Fruit fly (Drosophila melanogaster) Kc167 (cell line): ENCODE data around the gene stol.

Source experiments
- Myc ChIP-seq: fragments of >200 bp; optimal IDR thresholded peaks from 2 replicates; lab custom pipeline; 2017; ENCODE audit warnings: missing external identifiers
- Sin3A ChIP-seq: fragments of >200 bp; optimal IDR thresholded peaks from 2 replicates; lab custom pipeline; 2018; ENCODE audit warnings: missing external identifiers
- h ChIP-seq: fragments of >200 bp; optimal IDR thresholded peaks from 3 replicates; lab custom pipeline; 2018; ENCODE audit warnings: missing external identifiers
- insv ChIP-seq: fragments of >200 bp; optimal IDR thresholded peaks from 3 replicates; lab custom pipeline; 2018; ENCODE audit warnings: missing external identifiers
- psq ChIP-seq: fragments of >200 bp; optimal IDR thresholded peaks from 2 replicates; lab custom pipeline; 2017; ENCODE audit warnings: missing external identifiers
- ttk ChIP-seq: sonication (Bioruptor generic); optimal IDR thresholded peaks from 2 replicates; lab custom pipeline; 2017; ENCODE audit warnings: missing external identifiers

DNA sequence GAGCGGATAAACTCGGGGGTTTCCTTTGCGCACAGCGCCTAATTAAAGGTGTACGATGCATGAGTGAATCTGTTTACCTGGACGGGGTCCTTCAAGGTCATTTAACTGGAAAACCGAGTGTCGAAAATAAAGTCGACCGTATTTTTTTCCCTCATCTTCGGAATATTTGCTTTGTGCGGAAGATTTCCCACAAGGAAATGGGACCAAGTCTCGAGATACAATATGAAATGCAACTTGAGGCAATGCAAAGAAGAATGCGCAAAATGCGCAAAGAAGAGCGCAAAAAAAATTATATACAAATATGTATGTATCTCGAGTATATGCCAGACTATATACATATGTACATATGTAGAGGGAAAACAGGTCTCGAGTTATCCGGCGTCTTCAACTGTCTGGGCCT lies 24.9 kb upstream of the stol start:
- TF ChIP-seq insv (no peak), h (lab: Kevin White, UChicago) (no peak), psq (lab: Kevin White, UChicago) (no peak), ttk (no peak), Sin3A (lab: Kevin White, UChicago) (no peak), Myc (lab: Kevin White, UChicago) (no peak)
